Fruit fly (Drosophila melanogaster) whole organism, adult: ENCODE measurements around the gene cyr.

Source experiments
- CG11617 ChIP-seq: fragments of 200-800 bp; sonication (Bioruptor generic); optimal IDR thresholded peaks from 2 replicates; lab custom pipeline; 2017; ENCODE audit warnings: mild to moderate bottlenecking, missing biosample characterization, missing genetic modification reagents, missing genetic modification characterization
- CG12768 ChIP-seq: fragments of 200-800 bp; sonication (Bioruptor generic); optimal IDR thresholded peaks from 2 replicates; lab custom pipeline; 2017; ENCODE audit warnings: missing biosample characterization, missing genetic modification characterization, mild to moderate bottlenecking, moderate library complexity, missing genetic modification reagents
- CG14711 ChIP-seq: fragments of 200-800 bp; sonication (Bioruptor generic); optimal IDR thresholded peaks from 2 replicates; lab custom pipeline; 2018; ENCODE audit warnings: missing biosample characterization, mild to moderate bottlenecking, missing genetic modification characterization, moderate library complexity
- CG1620 ChIP-seq: fragments of 200-800 bp; sonication (Bioruptor generic); optimal IDR thresholded peaks from 2 replicates; lab custom pipeline; 2016; ENCODE audit warnings: missing biosample characterization, missing genetic modification characterization
- CG33017 ChIP-seq: fragments of 200-800 bp; sonication (Bioruptor generic); optimal IDR thresholded peaks from 2 replicates; lab custom pipeline; 2018; ENCODE audit warnings: missing biosample characterization, mild to moderate bottlenecking, missing genetic modification characterization, moderate library complexity
- CG5204 ChIP-seq: fragments of 200-800 bp; sonication (Bioruptor generic); optimal IDR thresholded peaks from 2 replicates; lab custom pipeline; 2016; ENCODE audit warnings: missing biosample characterization, missing genetic modification characterization
- CG7045 ChIP-seq: fragments of 200-800 bp; sonication (Bioruptor generic); optimal IDR thresholded peaks from 2 replicates; lab custom pipeline; 2017; ENCODE audit warnings: missing biosample characterization, mild to moderate bottlenecking, missing genetic modification characterization
- CG7101 ChIP-seq: fragments of 200-800 bp; sonication (Bioruptor generic); optimal IDR thresholded peaks from 2 replicates; lab custom pipeline; 2018; ENCODE audit warnings: missing biosample characterization, mild to moderate bottlenecking, missing genetic modification characterization, moderate library complexity
- Clk ChIP-seq: fragments of 200-800 bp; sonication (Bioruptor generic); optimal IDR thresholded peaks from 2 replicates; lab custom pipeline; 2017; ENCODE audit warnings: missing biosample characterization, missing genetic modification characterization
- Crg-1 ChIP-seq: fragments of 200-800 bp; sonication (Bioruptor generic); optimal IDR thresholded peaks from 2 replicates; lab custom pipeline; 2016; ENCODE audit warnings: missing biosample characterization, missing genetic modification characterization
- Hr96 ChIP-seq: fragments of 200-800 bp; sonication (Bioruptor generic); optimal IDR thresholded peaks from 2 replicates; lab custom pipeline; 2016; ENCODE audit warnings: missing biosample characterization, missing genetic modification characterization
- Mnt ChIP-seq: fragments of 200-800 bp; sonication (Bioruptor generic); optimal IDR thresholded peaks from 2 replicates; lab custom pipeline; 2016; ENCODE audit warnings: missing biosample characterization, mild to moderate bottlenecking, missing genetic modification characterization
- bab1 ChIP-seq: fragments of 200-800 bp; sonication (Bioruptor generic); optimal IDR thresholded peaks from 3 replicates; lab custom pipeline; 2019; ENCODE audit warnings: missing biosample characterization, mild to moderate bottlenecking, missing genetic modification characterization, moderate library complexity
- cic ChIP-seq: fragments of 200-800 bp; sonication (Bioruptor generic); optimal IDR thresholded peaks from 2 replicates; lab custom pipeline; 2017; ENCODE audit warnings: missing biosample characterization, mild to moderate bottlenecking, missing genetic modification characterization, moderate library complexity
- cnc ChIP-seq, 2 experiments: fragments of >200 bp; optimal IDR thresholded peaks; 2 replicates each; lab custom pipeline; 2017
- kay ChIP-seq: fragments of 200-800 bp; sonication (Bioruptor generic); peaks from one replicate; lab custom pipeline; 2016; ENCODE audit warnings: missing biosample characterization, missing genetic modification characterization, borderline replicate concordance
- ovo ChIP-seq: fragments of 200-800 bp; sonication (Bioruptor generic); optimal IDR thresholded peaks from 2 replicates; lab custom pipeline; 2016; ENCODE audit warnings: missing biosample characterization, missing genetic modification characterization
- pad ChIP-seq: fragments of 200-800 bp; sonication (Bioruptor generic); optimal IDR thresholded peaks from 3 replicates; lab custom pipeline; 2017; ENCODE audit warnings: missing biosample characterization, missing genetic modification characterization, mild to moderate bottlenecking, moderate library complexity, missing genetic modification reagents
- tj ChIP-seq: fragments of 200-800 bp; sonication (Bioruptor generic); optimal IDR thresholded peaks from 3 replicates; lab custom pipeline; 2017; ENCODE audit warnings: missing biosample characterization, mild to moderate bottlenecking, missing genetic modification characterization, moderate library complexity
- toe ChIP-seq: fragments of 200-800 bp; sonication (Bioruptor generic); optimal IDR thresholded peaks from 2 replicates; lab custom pipeline; 2016; ENCODE audit warnings: missing biosample characterization, missing genetic modification characterization

cyr gene

dm6 chrX:8158942-8159472 lies 23.5 kb upstream of the cyr start:
- TF ChIP-seq CG33017 (tag; lab: Kevin White, UChicago) (no peak), CG11617 (GFP tag; lab: Kevin White, UChicago) (no peak), Hr96 (GFP tag; lab: Kevin White, UChicago) (no peak), CG12768 (GFP tag; lab: Kevin White, UChicago) (no peak), CG14711 (tag; lab: Kevin White, UChicago) (no peak), pad (GFP tag; lab: Kevin White, UChicago) (no peak), Mnt (GFP tag; lab: Kevin White, UChicago) (no peak)

dm6 chrX:8157294-8157693 lies 21.8 kb upstream of the cyr start, which contains the start of the genes Traf6 and GIIIspla2:
Traf6 (minus strand) TSS chrX:8157386.
GIIIspla2 (plus strand) TSS chrX:8157628.
- TF ChIP-seq toe (GFP tag; lab: Kevin White, UChicago) (peak; percentile 73), CG7101 (tag; lab: Kevin White, UChicago) (peak; percentile 90), CG1620 (GFP tag; lab: Kevin White, UChicago) (peak; percentile 87), bab1 (GFP tag; lab: Kevin White, UChicago) (peak; percentile 78), CG5204 (GFP tag; lab: Kevin White, UChicago) (peak; percentile 76), CG7045 (GFP tag; lab: Kevin White, UChicago) (peak; percentile 74), pad (GFP tag; lab: Kevin White, UChicago) (peak; percentile 81), kay (GFP tag; lab: Kevin White, UChicago) (no peak), CG12768 (GFP tag; lab: Kevin White, UChicago) (peak; percentile 66), Mnt (GFP tag; lab: Kevin White, UChicago) (peak; percentile 92), CG33017 (tag; lab: Kevin White, UChicago) (peak; percentile 76), cnc (optimal IDR thresholded peaks at IDR 0.05; lab: Kevin White, UChicago) (no peak), ovo (peak; percentile 81), CG14711 (tag; lab: Kevin White, UChicago) (peak; percentile 80), tj (GFP tag; lab: Kevin White, UChicago) (peak; percentile 71), Crg-1 (GFP tag; lab: Kevin White, UChicago) (peak; percentile 68), cic (GFP tag; lab: Kevin White, UChicago) (peak; percentile 51), CG11617 (GFP tag; lab: Kevin White, UChicago) (peak; percentile 87), Clk (GFP tag; lab: Kevin White, UChicago) (peak; percentile 54), Hr96 (GFP tag; lab: Kevin White, UChicago) (no peak)

- TF ChIP-seq CG14711 (tag; lab: Kevin White, UChicago): no peak
- TF ChIP-seq pad (GFP tag; lab: Kevin White, UChicago): peak; percentile 56
- peak; percentile 54 for TF ChIP-seq CG1620 (GFP tag; lab: Kevin White, UChicago)
- TF ChIP-seq ovo: no peak
- TF ChIP-seq cic (GFP tag; lab: Kevin White, UChicago): no peak
- TF ChIP-seq Clk (GFP tag; lab: Kevin White, UChicago): no peak
- TF ChIP-seq CG11617 (GFP tag; lab: Kevin White, UChicago): no peak
- TF ChIP-seq CG12768 (GFP tag; lab: Kevin White, UChicago): peak; percentile 11
- no peak for TF ChIP-seq cnc (optimal IDR thresholded peaks at IDR 0.05; lab: Kevin White, UChicago)
- TF ChIP-seq Hr96 (GFP tag; lab: Kevin White, UChicago): no peak
- peak; percentile 21 for TF ChIP-seq bab1 (GFP tag; lab: Kevin White, UChicago)
- TF ChIP-seq CG7101 (tag; lab: Kevin White, UChicago): peak; percentile 45
- no peak for TF ChIP-seq kay (GFP tag; lab: Kevin White, UChicago)
- TF ChIP-seq Crg-1 (GFP tag; lab: Kevin White, UChicago): peak; percentile 48
- no peak for TF ChIP-seq toe (GFP tag; lab: Kevin White, UChicago)
- TF ChIP-seq CG7045 (GFP tag; lab: Kevin White, UChicago): no peak
- TF ChIP-seq CG33017 (tag; lab: Kevin White, UChicago): no peak
- TF ChIP-seq Mnt (GFP tag; lab: Kevin White, UChicago): peak; percentile 25
Measured at dm6 chrX:8152718-8153117, 17.2 kb upstream of the cyr start, which contains the start of gene CG18262. CG18262 (plus strand) TSS chrX:8152948.

dm6 chrX:8152077-8152476 lies 16.6 kb upstream of the cyr start, which contains the start of gene Gbeta5:
Gbeta5 (minus strand) TSS chrX:8152275.
- TF ChIP-seq ovo (peak; percentile 64), CG12768 (GFP tag; lab: Kevin White, UChicago) (no peak), kay (GFP tag; lab: Kevin White, UChicago) (no peak)

dm6 chrX:8148556-8148955 lies 13.0 kb upstream of the cyr start, which contains the start of gene CG10959:
CG10959 (plus strand) TSS chrX:8148783.
- no peak for TF ChIP-seq CG5204 (GFP tag; lab: Kevin White, UChicago)

dm6 chrX:8147649-8148048 lies 12.1 kb upstream of the cyr start, which contains the start of gene CG15336:
CG15336 (plus strand) TSS chrX:8147949.
- TF ChIP-seq Mnt (GFP tag; lab: Kevin White, UChicago) (no peak), CG14711 (tag; lab: Kevin White, UChicago) (no peak), CG5204 (GFP tag; lab: Kevin White, UChicago) (no peak), Clk (GFP tag; lab: Kevin White, UChicago) (no peak), Hr96 (GFP tag; lab: Kevin White, UChicago) (no peak)
